Worm (Caenorhabditis elegans) whole organism, L4/young adult: Measurements from ENCODE around the gene rips-1.

Source experiments
- dao-5 ChIP-seq: sonication (generic microtip); optimal IDR thresholded peaks from 2 replicates; lab custom pipeline; 2016; ENCODE audit warnings: missing genotype, missing genetic modification characterization, moderate library complexity, missing compliant biosample characterization
- him-1 ChIP-seq: sonication (generic microtip); optimal IDR thresholded peaks from 2 replicates; lab custom pipeline; 2016; ENCODE audit warnings: missing genotype, missing genetic modification reagents, missing genetic modification characterization, missing compliant biosample characterization

ce11 chrV:3810035-3810434 lies 38.2 kb downstream of the rips-1 start:
- TF ChIP-seq him-1 (no peak), dao-5 (tag; lab: Kevin White, UChicago) (no peak)
